Worm (Caenorhabditis elegans): ENCODE results near the gene srbc-44.

DNA sequence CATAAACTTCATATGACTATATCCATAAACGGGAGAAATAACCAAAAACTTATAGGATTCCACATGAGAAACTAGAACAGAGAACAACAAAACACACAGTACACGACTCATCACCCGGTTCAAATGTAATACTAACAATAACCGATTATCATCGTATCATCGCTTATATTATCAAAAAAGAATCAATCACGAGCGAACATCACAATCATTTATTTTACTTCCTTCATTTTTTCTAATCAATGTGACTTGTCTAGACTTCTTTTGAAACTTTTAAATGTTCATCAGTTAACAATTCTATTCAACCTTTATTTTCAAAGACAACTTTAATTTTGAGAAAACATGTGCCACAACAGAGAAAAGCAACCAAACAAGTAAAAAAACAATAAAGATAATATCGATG is 6.8 kb upstream of the srbc-44 start, which contains the start of gene ugt-4:
- TF ChIP-seq sem-2 (GFP tag; optimal IDR thresholded peaks at IDR 0.05) (no peak), blmp-1 (tag; optimal IDR thresholded peaks at IDR 0.05) (no peak)
